Worm (Caenorhabditis elegans) whole organism, L4 larva: Measurements from ENCODE around the gene ipla-6.

Source experiments
- F49E8.2 ChIP-seq: sonication (generic microtip); optimal IDR thresholded peaks from 2 replicates; lab custom pipeline; 2016; ENCODE audit warnings: missing compliant biosample characterization, mild to moderate bottlenecking, missing genetic modification characterization, borderline replicate concordance
- T26A8.4 ChIP-seq: fragments of 200-800 bp; sonication (Bioruptor generic); IDR thresholded peaks from 2 replicates; pipeline ENCODE4 v1.3.6; 2022; ENCODE audit warnings: missing genetic modification characterization, missing compliant biosample characterization
- Y48G9A.11 ChIP-seq: fragments of 200-800 bp; sonication (Bioruptor generic); IDR thresholded peaks from 2 replicates; pipeline ENCODE4 v1.3.6; 2022; ENCODE audit warnings: missing genetic modification reagents, missing genetic modification characterization, missing compliant biosample characterization
- Y5F2A.4 ChIP-seq: fragments of 200-800 bp; sonication (Bioruptor generic); optimal IDR thresholded peaks from 2 replicates; lab custom pipeline; 2018; ENCODE audit warnings: mild to moderate bottlenecking, missing genetic modification characterization, missing compliant biosample characterization
- aha-1 ChIP-seq: fragments of 150-350 bp; peaks from one replicate; lab custom pipeline; 2014; ENCODE audit warnings: missing biosample characterization, missing genetic modification characterization
- ceh-20 ChIP-seq: fragments of 200-800 bp; sonication (Bioruptor generic); IDR thresholded peaks from 2 replicates; pipeline ENCODE4 v1.3.6; 2022; ENCODE audit warnings: missing genetic modification reagents, missing genetic modification characterization, missing compliant biosample characterization
- ceh-32 ChIP-seq: sonication (generic microtip); optimal IDR thresholded peaks from 2 replicates; lab custom pipeline; 2016; ENCODE audit warnings: mild to moderate bottlenecking, missing genetic modification characterization, missing compliant biosample characterization; ENCODE audit not compliant: poor library complexity
- ceh-62 ChIP-seq: sonication (generic microtip); optimal IDR thresholded peaks from 2 replicates; lab custom pipeline; 2017; ENCODE audit warnings: missing biosample characterization, missing genetic modification characterization
- ceh-82 ChIP-seq: sonication (generic microtip); optimal IDR thresholded peaks from 2 replicates; lab custom pipeline; 2017; ENCODE audit warnings: missing biosample characterization, missing genetic modification characterization
- ctbp-1 ChIP-seq: fragments of 200-800 bp; sonication (Bioruptor generic); IDR thresholded peaks from 2 replicates; pipeline ENCODE4 v1.3.6; 2022; ENCODE audit warnings: missing genetic modification reagents, missing genetic modification characterization, missing compliant biosample characterization
- dmd-6 ChIP-seq: fragments of 200-800 bp; sonication (Bioruptor generic); IDR thresholded peaks from 2 replicates; pipeline ENCODE4 v1.3.6; 2022; ENCODE audit warnings: missing genetic modification reagents, missing genetic modification characterization, missing compliant biosample characterization
- dve-1 ChIP-seq: sonication (generic microtip); optimal IDR thresholded peaks from 2 replicates; lab custom pipeline; 2017; ENCODE audit warnings: antibody characterized with exemption, mild to moderate bottlenecking, missing genetic modification characterization, missing compliant biosample characterization; ENCODE audit not compliant: insufficient read depth
- egl-43 ChIP-seq: fragments of 200-800 bp; sonication (Bioruptor generic); IDR thresholded peaks from 2 replicates; pipeline ENCODE4 v1.3.6; 2022; ENCODE audit warnings: missing genetic modification reagents, missing genetic modification characterization, missing compliant biosample characterization
- fos-1 ChIP-seq: fragments of 150-350 bp; optimal IDR thresholded peaks from 2 replicates; lab custom pipeline; 2014; ENCODE audit warnings: missing biosample characterization, missing genetic modification characterization
- hlh-11 ChIP-seq: fragments of 200-800 bp; sonication (Bioruptor generic); optimal IDR thresholded peaks from 2 replicates; lab custom pipeline; 2018; ENCODE audit warnings: mild to moderate bottlenecking, missing genetic modification characterization, missing compliant biosample characterization
- hlh-30 ChIP-seq: sonication (generic microtip); optimal IDR thresholded peaks from 2 replicates; lab custom pipeline; 2017; ENCODE audit warnings: antibody characterized with exemption, mild to moderate bottlenecking, missing genetic modification characterization, missing compliant biosample characterization; ENCODE audit not compliant: insufficient read depth
- lim-7 ChIP-seq: fragments of 200-800 bp; sonication (Bioruptor generic); IDR thresholded peaks from 2 replicates; pipeline ENCODE4 v1.3.6; 2022; ENCODE audit warnings: missing genetic modification characterization, missing compliant biosample characterization
- lin-29 ChIP-seq: fragments of 200-800 bp; sonication (Bioruptor generic); IDR thresholded peaks from 2 replicates; pipeline ENCODE4 v1.3.6; 2022; ENCODE audit warnings: missing genetic modification reagents, missing genetic modification characterization, missing compliant biosample characterization
- lin-38 ChIP-seq: fragments of 200-800 bp; sonication (Bioruptor generic); IDR thresholded peaks from 2 replicates; pipeline ENCODE4 v1.3.6; 2022; ENCODE audit warnings: missing genetic modification reagents, missing genetic modification characterization, missing compliant biosample characterization
- lir-3 ChIP-seq: sonication (generic microtip); optimal IDR thresholded peaks from 2 replicates; lab custom pipeline; 2016; ENCODE audit warnings: mild to moderate bottlenecking, missing genetic modification characterization, missing compliant biosample characterization
- mdl-1 ChIP-seq, 2 experiments: fragments of 150-350 bp in 1 of 2; sonication (generic microtip) in 1 of 2; optimal IDR thresholded peaks; 2 replicates each; lab custom pipeline; 2014 to 2017; ENCODE audit warnings: missing biosample characterization in 2 of 2, missing genetic modification characterization in 2 of 2
- mdt-29 ChIP-seq: fragments of 200-800 bp; sonication (Bioruptor generic); IDR thresholded peaks from 2 replicates; pipeline ENCODE4 v1.3.6; 2022; ENCODE audit warnings: missing genetic modification reagents, missing genetic modification characterization, missing compliant biosample characterization
- nhr-10 ChIP-seq: fragments of 150-350 bp; optimal IDR thresholded peaks from 2 replicates; lab custom pipeline; 2014; ENCODE audit warnings: missing biosample characterization, missing genetic modification characterization
- nhr-102 ChIP-seq: sonication (generic microtip); optimal IDR thresholded peaks from 2 replicates; lab custom pipeline; 2016; ENCODE audit warnings: mild to moderate bottlenecking, missing genetic modification characterization, moderate library complexity, missing compliant biosample characterization
- nhr-111 ChIP-seq: fragments of 200-800 bp; sonication (Bioruptor generic); optimal IDR thresholded peaks from 2 replicates; lab custom pipeline; 2018; ENCODE audit warnings: mild to moderate bottlenecking, missing genetic modification characterization, missing compliant biosample characterization
- nhr-28 ChIP-seq: fragments of 150-350 bp; optimal IDR thresholded peaks from 2 replicates; lab custom pipeline; 2014; ENCODE audit warnings: missing biosample characterization, missing genetic modification characterization
- nhr-41 ChIP-seq: fragments of 200-800 bp; sonication (Bioruptor generic); IDR thresholded peaks from 2 replicates; pipeline ENCODE4 v1.3.6; 2022; ENCODE audit warnings: missing genetic modification reagents, missing genetic modification characterization, missing compliant biosample characterization
- nhr-42 ChIP-seq: fragments of 200-800 bp; sonication (Bioruptor generic); IDR thresholded peaks from 2 replicates; pipeline ENCODE4 v1.3.6; 2022; ENCODE audit warnings: missing genetic modification characterization, missing compliant biosample characterization
- nhr-48 ChIP-seq: sonication (generic microtip); optimal IDR thresholded peaks from 2 replicates; lab custom pipeline; 2016; ENCODE audit warnings: mild to moderate bottlenecking, missing genetic modification characterization, missing compliant biosample characterization
- nhr-76 ChIP-seq: fragments of 150-350 bp; optimal IDR thresholded peaks from 2 replicates; lab custom pipeline; 2014; ENCODE audit warnings: missing biosample characterization, missing genetic modification characterization
- nhr-77 ChIP-seq: fragments of 150-350 bp; optimal IDR thresholded peaks from 2 replicates; lab custom pipeline; 2014; ENCODE audit warnings: missing biosample characterization, missing genetic modification characterization
- pqm-1 ChIP-seq: sonication (generic microtip); optimal IDR thresholded peaks from 2 replicates; lab custom pipeline; 2017; ENCODE audit warnings: missing biosample characterization, missing genetic modification characterization
- saeg-2 ChIP-seq: fragments of 200-800 bp; sonication (Bioruptor generic); IDR thresholded peaks from 2 replicates; pipeline ENCODE4 v1.3.6; 2022; ENCODE audit warnings: missing genetic modification reagents, missing genetic modification characterization, missing compliant biosample characterization
- set-16 ChIP-seq: fragments of 200-800 bp; sonication (Bioruptor generic); IDR thresholded peaks from 2 replicates; pipeline ENCODE4 v1.3.6; 2022; ENCODE audit warnings: missing genetic modification reagents, missing genetic modification characterization, missing compliant biosample characterization
- skn-1 ChIP-seq: fragments of 150-350 bp; optimal IDR thresholded peaks from 2 replicates; lab custom pipeline; 2014; ENCODE audit warnings: missing biosample characterization, missing genetic modification characterization
- snpc-1.2 ChIP-seq: fragments of 200-800 bp; sonication (Bioruptor generic); IDR thresholded peaks from 2 replicates; pipeline ENCODE4 v1.3.6; 2022; ENCODE audit warnings: missing genetic modification reagents, missing genetic modification characterization, missing compliant biosample characterization
- snpc-4 ChIP-seq: fragments of 150-350 bp; optimal IDR thresholded peaks from 2 replicates; lab custom pipeline; 2014; ENCODE audit warnings: missing biosample characterization, missing genetic modification characterization
- unc-130 ChIP-seq: sonication (generic microtip); optimal IDR thresholded peaks from 2 replicates; lab custom pipeline; 2016; ENCODE audit warnings: missing genetic modification reagents, missing genetic modification characterization, missing compliant biosample characterization
- unc-39 ChIP-seq: sonication (generic microtip); optimal IDR thresholded peaks from 2 replicates; lab custom pipeline; 2017; ENCODE audit warnings: missing biosample characterization, missing genetic modification characterization
- unc-62 ChIP-seq, 3 experiments: fragments of 150-350 bp in 1 of 3; sonication (generic microtip); optimal IDR thresholded peaks in 2 of 3; peaks in 1 of 3; 1 replicate in 1 of 3; 2 replicates in 2 of 3; lab custom pipeline; 2014 to 2017; ENCODE audit warnings: missing biosample characterization in 3 of 3, missing genetic modification characterization in 3 of 3, missing genetic modification reagents in 3 of 3, missing genotype in 1 of 3
- vab-7 ChIP-seq: fragments of 200-800 bp; sonication (Bioruptor generic); IDR thresholded peaks from 2 replicates; pipeline ENCODE4 v1.3.6; 2022; ENCODE audit warnings: missing genetic modification reagents, missing genetic modification characterization, missing compliant biosample characterization
- zag-1 ChIP-seq: fragments of 150-350 bp; optimal IDR thresholded peaks from 2 replicates; lab custom pipeline; 2014; ENCODE audit warnings: missing biosample characterization, missing genetic modification characterization
- zfp-2 ChIP-seq: sonication (generic microtip); optimal IDR thresholded peaks from 2 replicates; lab custom pipeline; 2016; ENCODE audit warnings: mild to moderate bottlenecking, missing genetic modification characterization, missing compliant biosample characterization
- ztf-11 ChIP-seq: fragments of 150-350 bp; optimal IDR thresholded peaks from 2 replicates; lab custom pipeline; 2014; ENCODE audit warnings: missing biosample characterization, missing genetic modification characterization
- ztf-7 ChIP-seq: fragments of 150-350 bp; optimal IDR thresholded peaks from 2 replicates; lab custom pipeline; 2014; ENCODE audit warnings: missing biosample characterization, missing genetic modification characterization

The ipla-6 gene

DNA sequence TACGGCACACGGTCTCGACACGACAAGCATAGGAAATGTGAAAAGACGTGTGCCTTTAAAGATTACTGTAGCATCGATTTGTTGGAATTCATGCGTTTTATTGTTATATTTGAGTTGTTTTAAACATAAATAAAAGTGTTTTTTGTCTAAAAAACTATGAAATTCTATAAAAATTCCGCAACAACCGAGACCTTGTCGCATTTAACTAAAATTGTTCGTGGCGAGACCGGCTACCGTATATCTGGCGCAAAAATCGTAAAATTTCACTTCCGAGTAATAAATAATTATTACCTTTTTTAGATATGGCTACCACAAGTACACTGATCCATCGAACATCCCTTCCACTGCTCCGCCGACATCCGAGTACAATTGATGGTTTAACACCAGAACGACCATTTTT, at the start of gene ipla-6:
Gene ipla-6 (plus strand): TSS at position 301 of the 400 bp plus-strand sequence.
- no peak for TF ChIP-seq vab-7
- no peak for TF ChIP-seq lim-7 (GFP tag; lab: Robert Waterston, UW)
- TF ChIP-seq hlh-30 (tag; lab: Kevin White, UChicago): no peak
- no peak for TF ChIP-seq mdt-29 (GFP tag; lab: Robert Waterston, UW)
- TF ChIP-seq lir-3: no peak
- no peak for TF ChIP-seq nhr-41 (GFP tag; lab: Robert Waterston, UW)
- no peak for TF ChIP-seq aha-1 (tag; lab: Kevin White, UChicago)
- no peak for TF ChIP-seq lin-29 (GFP tag; lab: Robert Waterston, UW)
- TF ChIP-seq dmd-6 (GFP tag; lab: Robert Waterston, UW): no peak
- TF ChIP-seq F49E8.2 (tag; lab: Kevin White, UChicago): no peak
- no peak for TF ChIP-seq Y5F2A.4 (GFP tag; lab: Kevin White, UChicago)
- TF ChIP-seq snpc-4 (tag; lab: Kevin White, UChicago): no peak
- TF ChIP-seq nhr-42 (GFP tag; lab: Robert Waterston, UW): no peak
- TF ChIP-seq saeg-2 (GFP tag; lab: Robert Waterston, UW): no peak
- TF ChIP-seq ztf-11 (tag; lab: Kevin White, UChicago): no peak
- TF ChIP-seq ctbp-1 (GFP tag; lab: Robert Waterston, UW): no peak
- TF ChIP-seq nhr-28 (tag; lab: Kevin White, UChicago): no peak

DNA sequence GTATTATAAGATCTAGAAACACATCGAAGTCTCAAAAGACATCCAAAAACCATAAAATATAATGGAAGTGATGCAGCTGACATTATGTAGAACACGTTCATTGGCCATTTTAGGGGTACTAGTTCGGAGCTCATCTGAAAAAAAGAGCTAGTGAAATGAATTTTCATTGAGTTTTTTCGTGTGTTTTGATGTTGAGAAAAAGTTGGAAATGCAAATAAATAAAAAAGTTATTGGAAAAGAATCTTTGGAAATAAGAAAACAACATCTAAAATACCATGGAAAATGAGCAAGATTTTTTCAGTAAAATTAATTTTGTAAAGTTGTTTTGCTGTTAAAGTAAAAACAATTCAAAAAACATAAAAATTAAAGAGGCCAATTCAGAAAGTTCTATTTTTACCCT, 46.7 kb upstream of the ipla-6 start, which contains the start of gene srv-24:
Gene srv-24 (minus strand): TSS at position 101 of the 400 bp plus-strand sequence.
- TF ChIP-seq unc-39 (no peak), Y48G9A.11 (GFP tag; lab: Robert Waterston, UW) (no peak), pqm-1 (tag; lab: Kevin White, UChicago) (no peak), ceh-32 (tag; lab: Kevin White, UChicago) (no peak), lir-3 (no peak), zag-1 (no peak), saeg-2 (GFP tag; lab: Robert Waterston, UW) (no peak), skn-1 (tag; lab: Kevin White, UChicago) (no peak), unc-130 (GFP tag; lab: Kevin White, UChicago) (no peak), fos-1 (tag; lab: Kevin White, UChicago) (no peak), mdl-1 (tag; optimal IDR thresholded peaks at IDR 0.05; lab: Kevin White, UChicago) (no peak), nhr-77 (no peak)

DNA sequence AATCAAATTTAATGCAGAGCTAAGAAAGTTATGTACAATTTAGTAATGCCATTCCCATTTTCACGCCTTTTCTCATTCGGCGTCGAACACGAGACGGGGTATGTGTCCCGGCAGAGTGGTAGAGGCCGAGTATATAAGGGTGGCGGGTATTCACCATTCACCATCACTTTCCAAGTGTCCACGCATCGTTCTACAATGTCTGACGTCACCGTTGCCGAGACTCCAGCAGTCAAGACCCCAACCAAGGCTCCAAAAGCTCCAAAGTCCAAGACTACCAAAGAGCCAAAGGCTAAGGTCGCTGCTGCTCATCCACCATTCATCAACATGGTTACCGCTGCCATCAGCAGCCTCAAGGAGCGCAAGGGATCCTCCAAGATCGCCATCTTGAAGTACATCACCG, 43.4 kb upstream of the ipla-6 start, which contains the start of gene hil-2:
Gene hil-2 (plus strand): TSS at position 160 of the 400 bp plus-strand sequence.
- 0 out of 2 replicates have a peak, but pooled peaks have one; percentile 27 for TF ChIP-seq snpc-1.2
- no peak for TF ChIP-seq aha-1 (tag; lab: Kevin White, UChicago)
- TF ChIP-seq nhr-41 (GFP tag; lab: Robert Waterston, UW): no peak
- no peak for TF ChIP-seq nhr-102 (tag; lab: Kevin White, UChicago)
- peak; percentile 4 for TF ChIP-seq dve-1 (tag; lab: Kevin White, UChicago)
- no peak for TF ChIP-seq ceh-82 (tag; lab: Kevin White, UChicago)
- no peak for TF ChIP-seq Y48G9A.11 (GFP tag; lab: Robert Waterston, UW)
- no peak for TF ChIP-seq T26A8.4 (GFP tag; lab: Robert Waterston, UW)
- TF ChIP-seq nhr-76 (tag; lab: Kevin White, UChicago): no peak
- TF ChIP-seq nhr-48 (tag; lab: Kevin White, UChicago): no peak
- no peak for TF ChIP-seq nhr-111
- no peak for TF ChIP-seq ztf-7 (tag; lab: Kevin White, UChicago)
- peak in 1 of 2 experiments; percentile 66 for TF ChIP-seq unc-62 (GFP tag; optimal IDR thresholded peaks at IDR 0.05 in 1 of 2; lab: Kevin White, UChicago)
- TF ChIP-seq unc-62 (tag; optimal IDR thresholded peaks at IDR 0.05; lab: Kevin White, UChicago): no peak
- TF ChIP-seq nhr-10: no peak
- no peak for TF ChIP-seq set-16 (GFP tag; lab: Robert Waterston, UW)
- TF ChIP-seq ceh-62 (tag; lab: Kevin White, UChicago): no peak
- no peak for TF ChIP-seq zfp-2
- no peak for TF ChIP-seq lin-38
- TF ChIP-seq hlh-11 (tag; lab: Kevin White, UChicago): no peak
- no peak for TF ChIP-seq hlh-30 (tag; lab: Kevin White, UChicago)
- no peak for TF ChIP-seq ceh-20 (GFP tag; lab: Robert Waterston, UW)
- TF ChIP-seq egl-43 (GFP tag; lab: Robert Waterston, UW): no peak
